Fruit fly (Drosophila melanogaster) whole organism, embryonic: ENCODE data around the gene aln.

ENCODE experiments used
- Awh ChIP-seq: fragments of 200-800 bp; sonication (Bioruptor generic); IDR thresholded peaks from 2 replicates; pipeline ENCODE4, ENCODE4 v1.3.6; 2022; ENCODE audit warnings: missing biosample characterization, missing genetic modification characterization
- Blimp-1 ChIP-seq: fragments of 200-800 bp; sonication (Bioruptor generic); optimal IDR thresholded peaks from 3 replicates; lab custom pipeline; 2018; ENCODE audit warnings: missing biosample characterization, missing genetic modification characterization, mild to moderate bottlenecking, moderate library complexity, missing genetic modification reagents
- CG10274 ChIP-seq: fragments of 200-800 bp; sonication (Bioruptor generic); optimal IDR thresholded peaks from 3 replicates; lab custom pipeline; 2017; ENCODE audit warnings: missing biosample characterization, mild to moderate bottlenecking, missing genetic modification characterization
- CG17186 ChIP-seq: fragments of 200-800 bp; sonication (Bioruptor generic); optimal IDR thresholded peaks from 3 replicates; lab custom pipeline; 2017; ENCODE audit warnings: missing biosample characterization, missing genetic modification reagents, missing genetic modification characterization
- CG17328 ChIP-seq: fragments of 200-800 bp; sonication (Bioruptor generic); IDR thresholded peaks from 2 replicates; pipeline ENCODE4 v1.3.6; 2022; ENCODE audit warnings: missing biosample characterization, missing genetic modification characterization
- CG17385 ChIP-seq: fragments of 200-800 bp; sonication (Bioruptor generic); optimal IDR thresholded peaks from 3 replicates; lab custom pipeline; 2018; ENCODE audit warnings: missing biosample characterization, mild to moderate bottlenecking, missing genetic modification characterization
- CG17612 ChIP-seq: fragments of 200-800 bp; sonication (Bioruptor generic); IDR thresholded peaks from 2 replicates; pipeline ENCODE4 v1.3.6; 2022; ENCODE audit warnings: missing biosample characterization, missing genetic modification characterization
- CG17802 ChIP-seq: fragments of 200-800 bp; sonication (Bioruptor generic); optimal IDR thresholded peaks from 2 replicates; lab custom pipeline; 2018; ENCODE audit warnings: missing biosample characterization, mild to moderate bottlenecking, missing genetic modification characterization, moderate library complexity
- CG2129 ChIP-seq: fragments of 200-800 bp; sonication (Bioruptor generic); IDR thresholded peaks from 2 replicates; pipeline ENCODE4 v1.3.6; 2022; ENCODE audit warnings: missing biosample characterization, missing genetic modification characterization; ENCODE audit not compliant: partially characterized antibody
- CG3407 ChIP-seq: fragments of 200-800 bp; sonication (Bioruptor generic); optimal IDR thresholded peaks from 2 replicates; lab custom pipeline; 2018; ENCODE audit warnings: missing biosample characterization, mild to moderate bottlenecking, missing genetic modification characterization
- CG34224 ChIP-seq: fragments of 200-800 bp; sonication (Bioruptor generic); IDR thresholded peaks from 3 replicates; pipeline ENCODE4 v1.3.6; 2022; ENCODE audit warnings: missing biosample characterization, missing genetic modification characterization; ENCODE audit not compliant: partially characterized antibody
- CG4328 ChIP-seq: fragments of 200-800 bp; sonication (Bioruptor generic); optimal IDR thresholded peaks from 3 replicates; lab custom pipeline; 2017; ENCODE audit warnings: missing biosample characterization, missing genetic modification reagents, missing genetic modification characterization
- CG4854 ChIP-seq: fragments of 200-800 bp; sonication (Bioruptor generic); optimal IDR thresholded peaks from 2 replicates; lab custom pipeline; 2016; ENCODE audit warnings: missing biosample characterization, missing genetic modification characterization, inconsistent platforms
- CG6175 ChIP-seq: fragments of 200-800 bp; sonication (Bioruptor generic); IDR thresholded peaks from 3 replicates; pipeline ENCODE4 v1.3.6; 2022; ENCODE audit warnings: missing biosample characterization, missing genetic modification characterization
- CG6654 ChIP-seq: fragments of 200-800 bp; sonication (Bioruptor generic); optimal IDR thresholded peaks from 2 replicates; lab custom pipeline; 2017; ENCODE audit warnings: missing biosample characterization, mild to moderate bottlenecking, missing genetic modification characterization
- CG8944 ChIP-seq: fragments of 200-800 bp; sonication (Bioruptor generic); optimal IDR thresholded peaks from 3 replicates; lab custom pipeline; 2016; ENCODE audit warnings: missing biosample characterization, missing genetic modification characterization
- D19A ChIP-seq: fragments of 200-800 bp; optimal IDR thresholded peaks from 3 replicates; lab custom pipeline; 2019; ENCODE audit warnings: missing biosample characterization, mild to moderate bottlenecking, missing genetic modification characterization, moderate library complexity
- Fer2 ChIP-seq: fragments of 200-800 bp; sonication (Bioruptor generic); optimal IDR thresholded peaks from 2 replicates; lab custom pipeline; 2018; ENCODE audit warnings: missing biosample characterization, mild to moderate bottlenecking, missing genetic modification characterization, moderate library complexity
- HLH4C ChIP-seq: fragments of 200-800 bp; sonication (Bioruptor generic); IDR thresholded peaks from 3 replicates; pipeline ENCODE4 v1.3.6; 2022; ENCODE audit warnings: missing biosample characterization, missing genetic modification characterization; ENCODE audit not compliant: partially characterized antibody
- Hr39 ChIP-seq: fragments of >200 bp; optimal IDR thresholded peaks from 2 replicates; lab custom pipeline; 2017
- Lhr ChIP-seq: fragments of 200-800 bp; sonication (Bioruptor generic); optimal IDR thresholded peaks from 3 replicates; lab custom pipeline; 2017; ENCODE audit warnings: mild to moderate bottlenecking, missing biosample characterization, missing genetic modification reagents, missing genetic modification characterization
- MBD-R2 ChIP-seq: fragments of 200-800 bp; sonication (Bioruptor generic); IDR thresholded peaks from 2 replicates; pipeline ENCODE4 v1.3.6; 2022; ENCODE audit warnings: missing biosample characterization, missing genetic modification characterization
- Oaz ChIP-seq: fragments of 200-800 bp; sonication (Bioruptor generic); IDR thresholded peaks from 2 replicates; pipeline ENCODE4 v1.3.6; 2022; ENCODE audit warnings: missing biosample characterization, missing genetic modification characterization
- Ravus ChIP-seq: fragments of 200-800 bp; sonication (Bioruptor generic); IDR thresholded peaks from 2 replicates; pipeline ENCODE4 v1.3.6; 2022; ENCODE audit warnings: missing biosample characterization, missing genetic modification characterization
- Side ChIP-seq: fragments of 200-800 bp; sonication (Bioruptor generic); optimal IDR thresholded peaks from 2 replicates; lab custom pipeline; 2016; ENCODE audit warnings: missing biosample characterization, missing genetic modification characterization
- Stat92E ChIP-seq, 3 experiments: fragments of >200 bp in 2 of 3; fragments of 200-800 bp in 1 of 3; sonication (Bioruptor generic) in 1 of 3; optimal IDR thresholded peaks; 2 replicates each; lab custom pipeline; 2017 to 2019; ENCODE audit warnings: missing biosample characterization in 3 of 3, missing genetic modification characterization in 3 of 3, mild to moderate bottlenecking in 1 of 3, moderate library complexity in 1 of 3
- Vsx1 ChIP-seq: fragments of 200-800 bp; sonication (Bioruptor generic); optimal IDR thresholded peaks from 2 replicates; lab custom pipeline; 2017; ENCODE audit warnings: missing biosample characterization, mild to moderate bottlenecking, missing genetic modification characterization, missing genetic modification reagents
- aop ChIP-seq: fragments of 200-800 bp; sonication (Bioruptor generic); IDR thresholded peaks from 2 replicates; pipeline ENCODE4 v1.3.6; 2022; ENCODE audit warnings: missing biosample characterization, missing genetic modification characterization
- cato ChIP-seq: fragments of 200-800 bp; sonication (Bioruptor generic); optimal IDR thresholded peaks from 2 replicates; lab custom pipeline; 2016; ENCODE audit warnings: missing biosample characterization, missing genetic modification characterization, borderline replicate concordance
- dimm ChIP-seq: fragments of 200-800 bp; sonication (Bioruptor generic); IDR thresholded peaks from 2 replicates; pipeline ENCODE4 v1.3.6; 2022; ENCODE audit warnings: missing biosample characterization, missing genetic modification characterization
- dm ChIP-seq: fragments of 200-800 bp; sonication (Bioruptor generic); optimal IDR thresholded peaks from 3 replicates; lab custom pipeline; 2016; ENCODE audit warnings: missing biosample characterization, missing genetic modification characterization
- dmrt99B ChIP-seq: fragments of 200-800 bp; sonication (Bioruptor generic); optimal IDR thresholded peaks from 2 replicates; lab custom pipeline; 2018; ENCODE audit warnings: missing biosample characterization, mild to moderate bottlenecking, missing genetic modification characterization, moderate library complexity
- ems ChIP-seq: fragments of 200-800 bp; sonication (Bioruptor generic); optimal IDR thresholded peaks from 3 replicates; lab custom pipeline; 2016; ENCODE audit warnings: missing biosample characterization, missing genetic modification characterization
- eyg ChIP-seq: fragments of 200-800 bp; sonication (Bioruptor generic); optimal IDR thresholded peaks from 3 replicates; lab custom pipeline; 2016; ENCODE audit warnings: missing biosample characterization, missing genetic modification characterization
- fd96Cb ChIP-seq: fragments of 200-800 bp; sonication (Bioruptor generic); optimal IDR thresholded peaks from 2 replicates; lab custom pipeline; 2018; ENCODE audit warnings: missing biosample characterization, mild to moderate bottlenecking, missing genetic modification characterization, moderate library complexity
- gsb ChIP-seq: fragments of 200-800 bp; sonication (Bioruptor generic); IDR thresholded peaks from 2 replicates; pipeline ENCODE4 v1.3.6; 2022; ENCODE audit warnings: missing biosample characterization, missing genetic modification characterization
- hbn ChIP-seq: fragments of 200-800 bp; sonication (Bioruptor generic); IDR thresholded peaks from 2 replicates; pipeline ENCODE4 v1.3.6; 2022; ENCODE audit warnings: missing biosample characterization, missing genetic modification characterization; ENCODE audit not compliant: partially characterized antibody
- hth ChIP-seq: fragments of >200 bp; optimal IDR thresholded peaks from 2 replicates; lab custom pipeline; 2017; ENCODE audit warnings: inconsistent platforms
- jing ChIP-seq: fragments of 200-800 bp; sonication (Bioruptor generic); optimal IDR thresholded peaks from 2 replicates; lab custom pipeline; 2018; ENCODE audit warnings: missing biosample characterization, mild to moderate bottlenecking, missing genetic modification characterization
- kah ChIP-seq: fragments of 200-800 bp; sonication (Bioruptor generic); optimal IDR thresholded peaks from 2 replicates; lab custom pipeline; 2018; ENCODE audit warnings: missing biosample characterization, mild to moderate bottlenecking, missing genetic modification characterization
- p53 ChIP-seq: fragments of 200-800 bp; sonication (Bioruptor generic); optimal IDR thresholded peaks from 2 replicates; lab custom pipeline; 2016; ENCODE audit warnings: missing biosample characterization, missing genetic modification characterization
- pan ChIP-seq, 4 experiments: fragments of >200 bp in 3 of 4; fragments of 200-800 bp in 1 of 4; sonication (Bioruptor generic) in 1 of 4; optimal IDR thresholded peaks in 3 of 4; IDR thresholded peaks in 1 of 4; 2 replicates each; pipeline versions ENCODE4 v1.3.6 to Lab custom; 2017 to 2022; ENCODE audit warnings: missing biosample characterization in 2 of 4, missing genetic modification characterization in 2 of 4, mixed read lengths in 1 of 4
- pb ChIP-seq: fragments of 200-800 bp; sonication (Bioruptor generic); optimal IDR thresholded peaks from 3 replicates; lab custom pipeline; 2016; ENCODE audit warnings: missing biosample characterization, missing genetic modification characterization
- pho ChIP-seq: fragments of 200-800 bp; sonication (Bioruptor generic); optimal IDR thresholded peaks from 2 replicates; lab custom pipeline; 2016; ENCODE audit warnings: missing biosample characterization, missing genetic modification characterization
- ro ChIP-seq: fragments of 200-800 bp; sonication (Bioruptor generic); IDR thresholded peaks from 2 replicates; pipeline ENCODE4 v1.3.6; 2022; ENCODE audit warnings: missing biosample characterization, missing genetic modification characterization
- scrt ChIP-seq: fragments of 200-800 bp; sonication (Bioruptor generic); optimal IDR thresholded peaks from 2 replicates; lab custom pipeline; 2018; ENCODE audit warnings: missing biosample characterization, mild to moderate bottlenecking, missing genetic modification characterization, moderate library complexity
- zen2 ChIP-seq: fragments of 200-800 bp; sonication (Bioruptor generic); IDR thresholded peaks from 3 replicates; pipeline ENCODE4 v1.3.6; 2022; ENCODE audit warnings: missing biosample characterization, missing genetic modification characterization; ENCODE audit not compliant: partially characterized antibody

Gene aln

dm6 chr3L:1007513-1008459 lies 14.0 kb downstream of the aln start (continued):
- TF ChIP-seq dimm (GFP tag; lab: Robert Waterston, UW) (peak; percentile 49; the same call in 1 of the 2 replicates), aop (GFP tag; lab: Robert Waterston, UW) (no peak), CG10274 (peak; percentile 72), CG17186 (no peak), CG17802 (tag; lab: Kevin White, UChicago) (peak; percentile 25), hbn (no peak), fd96Cb (tag; lab: Kevin White, UChicago) (peak; percentile 61), dmrt99B (tag; lab: Kevin White, UChicago) (peak; percentile 77), Awh (GFP tag; lab: Robert Waterston, UW) (peak; percentile 88), eyg (GFP tag; lab: Kevin White, UChicago) (no peak), CG6175 (GFP tag; lab: Robert Waterston, UW) (peak; percentile 80), zen2 (GFP tag; lab: Robert Waterston, UW) (no peak), CG17612 (GFP tag; lab: Robert Waterston, UW) (0 out of 2 replicates have a peak, but pooled peaks have one; percentile 55), p53 (GFP tag; lab: Kevin White, UChicago) (no peak), pb (no peak), CG17385 (GFP tag; lab: Kevin White, UChicago) (peak; percentile 82), Blimp-1 (GFP tag; lab: Kevin White, UChicago) (peak; percentile 62), CG6654 (GFP tag; lab: Kevin White, UChicago) (peak; percentile 61), Lhr (peak; percentile 41), kah (GFP tag; lab: Kevin White, UChicago) (peak; percentile 40), Fer2 (tag; lab: Kevin White, UChicago) (peak; percentile 41), CG8944 (GFP tag; lab: Kevin White, UChicago) (peak; percentile 26), cato (GFP tag; lab: Kevin White, UChicago) (peak; percentile 41), Oaz (peak; percentile 71), Vsx1 (GFP tag; lab: Kevin White, UChicago) (no peak), Ravus (GFP tag; lab: Robert Waterston, UW) (peak; percentile 77), dm (GFP tag; lab: Kevin White, UChicago) (no peak), pan (optimal IDR thresholded peaks at IDR 0.05; lab: Kevin White, UChicago) (no peak), pan (GFP tag; optimal IDR thresholded peaks at IDR 0.05 in 1 of 2, IDR thresholded peaks at IDR 0.05 in 1 of 2) (peak in 1 of 2 experiments; percentile 86), CG3407 (GFP tag; lab: Kevin White, UChicago) (peak; percentile 22), Side (GFP tag; lab: Kevin White, UChicago) (peak; percentile 68), ems (GFP tag; lab: Kevin White, UChicago) (peak; percentile 61), CG4854 (GFP tag; lab: Kevin White, UChicago) (peak; percentile 32), Stat92E (GFP tag; optimal IDR thresholded peaks at IDR 0.05; lab: Kevin White, UChicago) (peak in 1 of 3 experiments; percentile 25), gsb (GFP tag; lab: Robert Waterston, UW) (peak; percentile 84), MBD-R2 (peak; percentile 78; the same call in 1 of the 2 replicates), CG4328 (GFP tag; lab: Kevin White, UChicago) (peak; percentile 59), CG2129 (GFP tag; lab: Robert Waterston, UW) (no peak), HLH4C (GFP tag; lab: Robert Waterston, UW) (no peak), Hr39 (lab: Kevin White, UChicago) (no peak), jing (GFP tag; lab: Kevin White, UChicago) (peak; percentile 63), D19A (tag; lab: Kevin White, UChicago) (peak; percentile 78), ro (GFP tag; lab: Robert Waterston, UW) (peak; percentile 45; the same call in 1 of the 2 replicates), scrt (GFP tag; lab: Kevin White, UChicago) (peak; percentile 84), pho (GFP tag; lab: Kevin White, UChicago) (peak; percentile 49), hth (lab: Kevin White, UChicago) (no peak), CG34224 (GFP tag; lab: Robert Waterston, UW) (no peak), CG17328 (GFP tag; lab: Robert Waterston, UW) (peak; percentile 87)
